Fruit fly (Drosophila melanogaster) whole organism, embryonic: ENCODE data around the gene CG10486.

Experiments
- Bgb ChIP-seq: fragments of 200-800 bp; sonication (Bioruptor generic); IDR thresholded peaks from 2 replicates; pipeline ENCODE4 v1.3.6; 2022; ENCODE audit warnings: missing biosample characterization, missing genetic modification characterization; ENCODE audit not compliant: partially characterized antibody
- CG13287 ChIP-seq: fragments of 200-800 bp; sonication (Bioruptor generic); IDR thresholded peaks from 2 replicates; pipeline ENCODE4 v1.3.6; 2022; ENCODE audit warnings: missing biosample characterization, missing genetic modification characterization; ENCODE audit not compliant: partially characterized antibody
- CG13775 ChIP-seq: fragments of 200-800 bp; sonication (Bioruptor generic); optimal IDR thresholded peaks from 3 replicates; lab custom pipeline; 2017; ENCODE audit warnings: missing biosample characterization, mild to moderate bottlenecking, missing genetic modification characterization
- CG14050 ChIP-seq: fragments of 200-800 bp; sonication (Bioruptor generic); IDR thresholded peaks from 3 replicates; pipeline ENCODE4 v1.3.6; 2022; ENCODE audit warnings: missing biosample characterization, missing genetic modification characterization
- CG14710 ChIP-seq: fragments of 200-800 bp; sonication (Bioruptor generic); optimal IDR thresholded peaks from 3 replicates; lab custom pipeline; 2019; ENCODE audit warnings: missing biosample characterization, mild to moderate bottlenecking, missing genetic modification characterization, moderate library complexity
- CG16813 ChIP-seq: fragments of 200-800 bp; sonication (Bioruptor generic); IDR thresholded peaks from 3 replicates; pipeline ENCODE4 v1.3.6; 2022; ENCODE audit warnings: missing biosample characterization, missing genetic modification characterization; ENCODE audit not compliant: partially characterized antibody
- CG16863 ChIP-seq: fragments of 200-800 bp; sonication (Bioruptor generic); optimal IDR thresholded peaks from 3 replicates; lab custom pipeline; 2016; ENCODE audit warnings: missing biosample characterization, missing genetic modification characterization
- CG1792 ChIP-seq: fragments of 200-800 bp; sonication (Bioruptor generic); optimal IDR thresholded peaks from 2 replicates; lab custom pipeline; 2016; ENCODE audit warnings: missing biosample characterization, missing genetic modification characterization
- CG1832 ChIP-seq: fragments of 200-800 bp; sonication (Bioruptor generic); optimal IDR thresholded peaks from 2 replicates; lab custom pipeline; 2017; ENCODE audit warnings: missing biosample characterization, mild to moderate bottlenecking, missing genetic modification characterization, inconsistent platforms
- CG18764 ChIP-seq: fragments of 200-800 bp; sonication (Bioruptor generic); optimal IDR thresholded peaks from 3 replicates; lab custom pipeline; 2016; ENCODE audit warnings: missing biosample characterization, missing genetic modification characterization
- CG30403 ChIP-seq: fragments of 200-800 bp; sonication (Bioruptor generic); optimal IDR thresholded peaks from 3 replicates; lab custom pipeline; 2016; ENCODE audit warnings: missing biosample characterization, missing genetic modification characterization
- CG32532 ChIP-seq: fragments of 200-800 bp; sonication (Bioruptor generic); IDR thresholded peaks from 2 replicates; pipeline ENCODE4 v1.3.6; 2022; ENCODE audit warnings: missing biosample characterization, missing genetic modification characterization
- CG34422 ChIP-seq: fragments of 200-800 bp; sonication (Bioruptor generic); IDR thresholded peaks from 3 replicates; pipeline ENCODE4 v1.3.6; 2022; ENCODE audit warnings: missing biosample characterization, missing genetic modification characterization
- CG4360 ChIP-seq: fragments of 200-800 bp; sonication (Bioruptor generic); IDR thresholded peaks from 2 replicates; pipeline ENCODE4 v1.3.6; 2022; ENCODE audit warnings: missing biosample characterization, missing genetic modification characterization
- CG7839 ChIP-seq: fragments of 200-800 bp; sonication (Bioruptor generic); optimal IDR thresholded peaks from 3 replicates; lab custom pipeline; 2018; ENCODE audit warnings: missing biosample characterization, mild to moderate bottlenecking, missing genetic modification characterization, moderate library complexity
- CG8281 ChIP-seq: fragments of 200-800 bp; sonication (Bioruptor generic); optimal IDR thresholded peaks from 2 replicates; lab custom pipeline; 2018; ENCODE audit warnings: missing biosample characterization, mild to moderate bottlenecking, missing genetic modification characterization, moderate library complexity
- CG8765 ChIP-seq: fragments of 200-800 bp; sonication (Bioruptor generic); IDR thresholded peaks from 2 replicates; pipeline ENCODE4 v1.3.6; 2022; ENCODE audit warnings: missing biosample characterization, missing genetic modification characterization
- CG9215 ChIP-seq: fragments of 200-800 bp; sonication (Bioruptor generic); IDR thresholded peaks from 2 replicates; pipeline ENCODE4 v1.3.6; 2022; ENCODE audit warnings: missing biosample characterization, missing genetic modification characterization
- CG9609 ChIP-seq: fragments of 200-800 bp; sonication (Bioruptor generic); optimal IDR thresholded peaks from 3 replicates; lab custom pipeline; 2016; ENCODE audit warnings: missing biosample characterization, missing genetic modification characterization
- Dbx ChIP-seq: fragments of 200-800 bp; sonication (Bioruptor generic); IDR thresholded peaks from 3 replicates; pipeline ENCODE4 v1.3.6; 2022; ENCODE audit warnings: missing biosample characterization, missing genetic modification characterization
- Dip2 ChIP-seq: fragments of 200-800 bp; sonication (Bioruptor generic); IDR thresholded peaks from 2 replicates; pipeline ENCODE4 v1.3.6; 2022; ENCODE audit warnings: missing biosample characterization, missing genetic modification characterization
- Dp ChIP-seq: fragments of 200-800 bp; sonication (Bioruptor generic); optimal IDR thresholded peaks from 2 replicates; lab custom pipeline; 2018; ENCODE audit warnings: missing biosample characterization, mild to moderate bottlenecking, missing genetic modification characterization, moderate library complexity
- Dref ChIP-seq: fragments of 200-800 bp; sonication (Bioruptor generic); IDR thresholded peaks from 2 replicates; pipeline ENCODE4 v1.3.6; 2022; ENCODE audit warnings: missing biosample characterization, missing genetic modification characterization
- GATAe ChIP-seq: fragments of 200-800 bp; sonication (Bioruptor generic); conservative IDR thresholded peaks from 2 replicates; pipeline ENCODE4 v1.3.6; 2022; ENCODE audit warnings: missing biosample characterization, missing genetic modification characterization
- HLH4C ChIP-seq: fragments of 200-800 bp; sonication (Bioruptor generic); IDR thresholded peaks from 3 replicates; pipeline ENCODE4 v1.3.6; 2022; ENCODE audit warnings: missing biosample characterization, missing genetic modification characterization; ENCODE audit not compliant: partially characterized antibody
- Hmx ChIP-seq: fragments of 200-800 bp; sonication (Bioruptor generic); optimal IDR thresholded peaks from 2 replicates; lab custom pipeline; 2016; ENCODE audit warnings: missing biosample characterization, missing genetic modification characterization
- Opbp ChIP-seq: fragments of 200-800 bp; sonication (Bioruptor generic); IDR thresholded peaks from 3 replicates; pipeline ENCODE4 v1.3.6; 2022; ENCODE audit warnings: missing biosample characterization, missing genetic modification characterization; ENCODE audit not compliant: partially characterized antibody
- Ravus ChIP-seq: fragments of 200-800 bp; sonication (Bioruptor generic); IDR thresholded peaks from 2 replicates; pipeline ENCODE4 v1.3.6; 2022; ENCODE audit warnings: missing biosample characterization, missing genetic modification characterization
- Rfx ChIP-seq: fragments of 200-800 bp; sonication (Bioruptor generic); IDR thresholded peaks from 2 replicates; pipeline ENCODE4 v1.3.6; 2022; ENCODE audit warnings: missing biosample characterization, missing genetic modification characterization
- Sox100B ChIP-seq: fragments of 200-800 bp; sonication (Bioruptor generic); optimal IDR thresholded peaks from 3 replicates; lab custom pipeline; 2018; ENCODE audit warnings: missing biosample characterization, mild to moderate bottlenecking, missing genetic modification characterization
- Stat92E ChIP-seq, 3 experiments: fragments of >200 bp in 2 of 3; fragments of 200-800 bp in 1 of 3; sonication (Bioruptor generic) in 1 of 3; optimal IDR thresholded peaks; 2 replicates each; lab custom pipeline; 2017 to 2019; ENCODE audit warnings: missing biosample characterization in 3 of 3, missing genetic modification characterization in 3 of 3, mild to moderate bottlenecking in 1 of 3, moderate library complexity in 1 of 3
- amos ChIP-seq: fragments of 200-800 bp; sonication (Bioruptor generic); IDR thresholded peaks from 2 replicates; pipeline ENCODE4 v1.3.6; 2022; ENCODE audit warnings: missing biosample characterization, missing genetic modification characterization; ENCODE audit not compliant: partially characterized antibody
- danr ChIP-seq: fragments of 200-800 bp; sonication (Bioruptor generic); IDR thresholded peaks from 2 replicates; pipeline ENCODE4 v1.3.6; 2022; ENCODE audit warnings: missing biosample characterization, missing genetic modification characterization
- gt ChIP-seq: fragments of 200-800 bp; sonication (Bioruptor generic); IDR thresholded peaks from 2 replicates; pipeline ENCODE4 v1.3.6; 2022; ENCODE audit warnings: missing biosample characterization, missing genetic modification characterization
- hth ChIP-seq: fragments of >200 bp; optimal IDR thresholded peaks from 2 replicates; lab custom pipeline; 2017; ENCODE audit warnings: inconsistent platforms
- ken ChIP-seq: fragments of 200-800 bp; sonication (Bioruptor generic); IDR thresholded peaks from 3 replicates; pipeline ENCODE4 v1.3.6; 2022; ENCODE audit warnings: missing biosample characterization, missing genetic modification characterization
- lbe ChIP-seq: fragments of 200-800 bp; sonication (Bioruptor generic); optimal IDR thresholded peaks from 2 replicates; lab custom pipeline; 2016; ENCODE audit warnings: missing biosample characterization, mild to moderate bottlenecking, missing genetic modification characterization
- lilli ChIP-seq: fragments of 200-800 bp; sonication (Bioruptor generic); optimal IDR thresholded peaks from 3 replicates; lab custom pipeline; 2016; ENCODE audit warnings: missing biosample characterization, missing genetic modification characterization
- otp ChIP-seq: fragments of 200-800 bp; sonication (Bioruptor generic); IDR thresholded peaks from 3 replicates; pipeline ENCODE4, ENCODE4 v1.3.6; 2022; ENCODE audit warnings: missing biosample characterization, missing genetic modification characterization
- p53 ChIP-seq: fragments of 200-800 bp; sonication (Bioruptor generic); optimal IDR thresholded peaks from 2 replicates; lab custom pipeline; 2016; ENCODE audit warnings: missing biosample characterization, missing genetic modification characterization
- pb ChIP-seq: fragments of 200-800 bp; sonication (Bioruptor generic); optimal IDR thresholded peaks from 3 replicates; lab custom pipeline; 2016; ENCODE audit warnings: missing biosample characterization, missing genetic modification characterization
- phol ChIP-seq: fragments of 200-800 bp; sonication (Bioruptor generic); optimal IDR thresholded peaks from 3 replicates; lab custom pipeline; 2018; ENCODE audit warnings: missing biosample characterization, mild to moderate bottlenecking, missing genetic modification characterization, moderate library complexity
- row ChIP-seq: fragments of 200-800 bp; sonication (Bioruptor generic); IDR thresholded peaks from 3 replicates; pipeline ENCODE4 v1.3.6; 2022; ENCODE audit warnings: missing biosample characterization, missing genetic modification characterization
- sc ChIP-seq, 3 experiments: fragments of >200 bp in 2 of 3; fragments of 200-800 bp in 1 of 3; sonication (Bioruptor generic) in 1 of 3; optimal IDR thresholded peaks; 2 replicates in 2 of 3; 3 replicates in 1 of 3; lab custom pipeline; 2017; ENCODE audit warnings: mild to moderate bottlenecking in 1 of 3, missing biosample characterization in 1 of 3, missing genetic modification characterization in 1 of 3, missing genetic modification reagents in 1 of 3
- sna ChIP-seq: fragments of 200-800 bp; sonication (Bioruptor generic); IDR thresholded peaks from 2 replicates; pipeline ENCODE4 v1.3.6; 2022; ENCODE audit warnings: missing biosample characterization, missing genetic modification characterization; ENCODE audit not compliant: partially characterized antibody
- stwl ChIP-seq: fragments of 200-800 bp; sonication (Bioruptor generic); optimal IDR thresholded peaks from 3 replicates; lab custom pipeline; 2018; ENCODE audit warnings: missing biosample characterization, mild to moderate bottlenecking, missing genetic modification characterization, moderate library complexity
- tio ChIP-seq: fragments of 200-800 bp; sonication (Bioruptor generic); optimal IDR thresholded peaks from 2 replicates; lab custom pipeline; 2017; ENCODE audit warnings: missing biosample characterization, missing genetic modification characterization, inconsistent platforms
- tll ChIP-seq, 2 experiments: fragments of 200-800 bp in 1 of 2; fragments of >200 bp in 1 of 2; sonication (Bioruptor generic) in 1 of 2; optimal IDR thresholded peaks; 2 replicates each; lab custom pipeline; 2017 to 2019; ENCODE audit warnings: missing biosample characterization in 2 of 2, missing genetic modification characterization in 2 of 2, mild to moderate bottlenecking in 1 of 2, moderate library complexity in 1 of 2
- unc-4 ChIP-seq: fragments of 200-800 bp; sonication (Bioruptor generic); IDR thresholded peaks from 2 replicates; pipeline ENCODE4 v1.3.6; 2022; ENCODE audit warnings: missing biosample characterization, missing genetic modification characterization; ENCODE audit not compliant: partially characterized antibody
- zf30C ChIP-seq: fragments of 200-800 bp; sonication (Bioruptor generic); optimal IDR thresholded peaks from 3 replicates; lab custom pipeline; 2018; ENCODE audit warnings: missing biosample characterization, mild to moderate bottlenecking, missing genetic modification characterization

Gene CG10486

dm6 chr3L:5897228-5897688, 9.2 kb downstream of the CG10486 start, which contains the start of the genes PolE2 and CG5592 (continued):
- TF ChIP-seq CG8281 (tag; lab: Kevin White, UChicago) (no peak), Sox100B (GFP tag; lab: Kevin White, UChicago) (no peak), Hmx (no peak), stwl (tag; lab: Kevin White, UChicago) (peak; percentile 52), Dref (GFP tag; lab: Robert Waterston, UW) (peak; percentile 87), Ravus (GFP tag; lab: Robert Waterston, UW) (no peak), Stat92E (GFP tag; optimal IDR thresholded peaks at IDR 0.05; lab: Kevin White, UChicago) (no peak), row (no peak), CG34422 (GFP tag; lab: Robert Waterston, UW) (no peak), CG4360 (no peak), Opbp (GFP tag; lab: Robert Waterston, UW) (peak; percentile 9; the same call in 1 of the 3 replicates), sna (GFP tag; lab: Robert Waterston, UW) (no peak), sc (optimal IDR thresholded peaks at IDR 0.05; lab: Kevin White, UChicago) (no peak), sc (GFP tag; optimal IDR thresholded peaks at IDR 0.05; lab: Kevin White, UChicago) (no peak), ken (GFP tag; lab: Robert Waterston, UW) (no peak), lilli (no peak), CG30403 (GFP tag; lab: Kevin White, UChicago) (no peak), CG7839 (no peak), pb (no peak), p53 (GFP tag; lab: Kevin White, UChicago) (no peak), CG32532 (GFP tag; lab: Robert Waterston, UW) (no peak), hth (no peak), CG1792 (GFP tag; lab: Kevin White, UChicago) (no peak), GATAe (GFP tag; lab: Robert Waterston, UW) (no peak), zf30C (GFP tag; lab: Kevin White, UChicago) (no peak), CG9609 (no peak), Rfx (no peak), Dip2 (GFP tag; lab: Robert Waterston, UW) (no peak), tll (GFP tag; optimal IDR thresholded peaks at IDR 0.05; lab: Kevin White, UChicago) (no peak), CG13775 (no peak), CG14710 (tag; lab: Kevin White, UChicago) (peak; percentile 14), CG9215 (GFP tag; lab: Robert Waterston, UW) (no peak), lbe (no peak), CG16863 (GFP tag; lab: Kevin White, UChicago) (no peak), otp (GFP tag; lab: Robert Waterston, UW) (no peak), CG16813 (GFP tag; lab: Robert Waterston, UW) (0 out of 3 replicates have a peak, but pooled peaks have one; percentile 32), amos (GFP tag; lab: Robert Waterston, UW) (peak; percentile 26; the same call in 1 of the 2 replicates), unc-4 (GFP tag; lab: Robert Waterston, UW) (peak; percentile 58), Dbx (GFP tag; lab: Robert Waterston, UW) (no peak), phol (tag; lab: Kevin White, UChicago) (peak; percentile 20), CG14050 (GFP tag; lab: Robert Waterston, UW) (no peak), tio (no peak), CG18764 (GFP tag; lab: Kevin White, UChicago) (no peak), Bgb (GFP tag; lab: Robert Waterston, UW) (peak; percentile 45; the same call in 1 of the 2 replicates), CG13287 (peak; percentile 70), CG8765 (GFP tag; lab: Robert Waterston, UW) (no peak), CG1832 (GFP tag; lab: Kevin White, UChicago) (no peak), danr (GFP tag; lab: Robert Waterston, UW) (no peak), Dp (GFP tag; lab: Kevin White, UChicago) (peak; percentile 99), gt (GFP tag; lab: Robert Waterston, UW) (no peak), HLH4C (peak; percentile 54; the same call in 1 of the 3 replicates)
